Worm (Caenorhabditis elegans): ENCODE data around the gene sre-33.

DNA sequence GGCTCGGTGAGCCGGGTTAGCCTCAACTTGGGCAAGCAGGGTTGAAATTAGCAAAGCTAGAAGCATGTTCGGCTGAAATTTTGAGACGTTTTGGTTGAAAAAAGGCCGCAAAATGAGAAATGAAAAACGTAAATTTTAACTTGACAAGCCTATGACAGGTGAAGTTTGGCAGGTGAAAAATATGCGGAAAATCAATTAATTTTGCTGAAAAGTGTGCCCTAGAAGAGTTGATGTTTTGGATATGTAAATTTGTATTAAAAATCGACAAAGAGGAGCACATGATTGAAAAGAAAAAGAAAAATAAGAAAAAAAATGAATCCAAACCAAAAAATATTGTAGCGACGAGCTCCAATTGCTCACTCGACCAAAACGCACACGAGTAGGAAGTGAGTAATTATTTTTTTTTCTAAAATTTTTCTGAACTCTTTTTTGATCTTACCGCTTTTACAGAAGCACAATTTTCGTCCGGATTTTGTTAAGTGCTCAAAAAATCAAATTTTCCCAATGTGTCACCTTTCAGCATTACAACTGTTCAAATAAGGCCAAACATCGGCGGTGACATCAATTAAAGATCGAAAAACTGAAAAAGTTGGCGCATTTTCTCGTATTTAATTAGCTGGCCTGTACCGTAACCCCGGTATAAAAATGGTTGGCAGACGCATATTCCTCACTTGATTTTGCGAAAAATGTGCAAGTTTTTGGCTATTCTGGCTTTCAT is 18.2 kb downstream of the sre-33 start, which contains the start of the genes F15A4.5 and phat-8:
- TF ChIP-seq ceh-6 (GFP tag; optimal IDR thresholded peaks at IDR 0.05) = no peak
- no peak for TF ChIP-seq odd-2 (tag; optimal IDR thresholded peaks at IDR 0.05)
- no peak for TF ChIP-seq pha-4 (tag; optimal IDR thresholded peaks at IDR 0.05)
- TF ChIP-seq elt-2 (tag; optimal IDR thresholded peaks at IDR 0.05) = no peak
- no peak for TF ChIP-seq pag-3 (tag; optimal IDR thresholded peaks at IDR 0.05; ENCODE audit: borderline replicate concordance)
- TF ChIP-seq tbx-2 (tag; optimal IDR thresholded peaks at IDR 0.05) = no peak
- no peak for TF ChIP-seq ceh-24 (tag; optimal IDR thresholded peaks at IDR 0.05)
- no peak for TF ChIP-seq ets-4 (tag; optimal IDR thresholded peaks at IDR 0.05)
